Worm (Caenorhabditis elegans) whole organism, L4 larva: ENCODE data around the gene F48G7.5.

Experiments used
- F26F4.8 ChIP-seq: fragments of 200-800 bp; sonication (Bioruptor generic); conservative IDR thresholded peaks from 2 replicates; pipeline ENCODE4 v1.3.6; 2022; ENCODE audit warnings: missing genetic modification characterization, missing compliant biosample characterization
- ama-1 ChIP-seq: fragments of 150-350 bp; optimal IDR thresholded peaks from 2 replicates; lab custom pipeline; 2014; ENCODE audit warnings: inconsistent platforms, mixed read lengths
- ceh-28 ChIP-seq: fragments of 150-350 bp; optimal IDR thresholded peaks from 2 replicates; lab custom pipeline; 2014; ENCODE audit warnings: missing biosample characterization, missing genetic modification reagents, missing genetic modification characterization
- ceh-62 ChIP-seq: sonication (generic microtip); optimal IDR thresholded peaks from 2 replicates; lab custom pipeline; 2017; ENCODE audit warnings: missing biosample characterization, missing genetic modification characterization
- hlh-11 ChIP-seq: fragments of 200-800 bp; sonication (Bioruptor generic); optimal IDR thresholded peaks from 2 replicates; lab custom pipeline; 2018; ENCODE audit warnings: mild to moderate bottlenecking, missing genetic modification characterization, missing compliant biosample characterization
- lin-39 ChIP-seq: fragments of 150-350 bp; optimal IDR thresholded peaks from 2 replicates; lab custom pipeline; 2014; ENCODE audit warnings: missing biosample characterization, missing genetic modification reagents, missing genetic modification characterization
- mdl-1 ChIP-seq, 2 experiments: fragments of 150-350 bp in 1 of 2; sonication (generic microtip) in 1 of 2; optimal IDR thresholded peaks; 2 replicates each; lab custom pipeline; 2014 to 2017; ENCODE audit warnings: missing biosample characterization in 2 of 2, missing genetic modification characterization in 2 of 2
- mxl-3 ChIP-seq: fragments of 200-800 bp; sonication (Bioruptor generic); optimal IDR thresholded peaks from 2 replicates; lab custom pipeline; 2018; ENCODE audit warnings: mild to moderate bottlenecking, missing genetic modification characterization, missing compliant biosample characterization
- nhr-111 ChIP-seq: fragments of 200-800 bp; sonication (Bioruptor generic); optimal IDR thresholded peaks from 2 replicates; lab custom pipeline; 2018; ENCODE audit warnings: mild to moderate bottlenecking, missing genetic modification characterization, missing compliant biosample characterization
- nhr-76 ChIP-seq: fragments of 150-350 bp; optimal IDR thresholded peaks from 2 replicates; lab custom pipeline; 2014; ENCODE audit warnings: missing biosample characterization, missing genetic modification characterization
- pha-4 ChIP-seq, 2 experiments: fragments of 150-350 bp in 1 of 2; fragments of 200-800 bp in 1 of 2; sonication (Bioruptor generic) in 1 of 2; IDR thresholded peaks in 1 of 2; optimal IDR thresholded peaks in 1 of 2; 2 replicates each; pipeline versions ENCODE4 v1.3.6 to Lab custom; 2014 to 2022; ENCODE audit warnings: missing genetic modification characterization in 2 of 2, missing genetic modification reagents in 2 of 2, missing biosample characterization in 1 of 2, missing compliant biosample characterization in 1 of 2
- pqm-1 ChIP-seq: sonication (generic microtip); optimal IDR thresholded peaks from 2 replicates; lab custom pipeline; 2017; ENCODE audit warnings: missing biosample characterization, missing genetic modification characterization
- zag-1 ChIP-seq: fragments of 150-350 bp; optimal IDR thresholded peaks from 2 replicates; lab custom pipeline; 2014; ENCODE audit warnings: missing biosample characterization, missing genetic modification characterization

DNA sequence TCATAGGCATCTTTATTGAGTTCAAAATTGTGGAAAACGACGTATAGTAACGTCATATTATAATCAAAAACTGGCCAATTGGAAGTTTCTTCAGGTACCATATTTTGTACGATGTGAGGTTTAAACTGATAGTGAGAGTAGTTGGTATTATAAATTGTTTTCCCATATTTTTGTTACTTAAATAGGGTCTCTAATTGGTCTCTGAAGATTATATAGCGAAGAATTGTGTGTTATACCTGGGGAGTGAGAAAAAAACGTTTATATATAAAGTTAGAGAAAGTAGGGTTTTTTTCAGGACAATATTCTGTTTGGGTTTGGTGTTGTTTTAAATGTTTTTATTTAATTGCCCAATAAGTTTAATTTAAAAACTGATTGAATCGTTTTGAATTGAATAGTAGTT is 2.2 kb upstream of the F48G7.5 start, which contains the start of gene srt-17:
- TF ChIP-seq lin-39 (tag; lab: Kevin White, UChicago): no peak
- TF ChIP-seq nhr-111 (GFP tag; lab: Kevin White, UChicago): no peak
- TF ChIP-seq ama-1 (lab: Kevin White, UChicago): no peak
- no peak for TF ChIP-seq pha-4 (GFP tag; IDR thresholded peaks at IDR 0.05; lab: Robert Waterston, UW)
- TF ChIP-seq pha-4 (tag; optimal IDR thresholded peaks at IDR 0.05; lab: Kevin White, UChicago): no peak
- TF ChIP-seq pqm-1: no peak
- TF ChIP-seq mdl-1 (tag; optimal IDR thresholded peaks at IDR 0.05; lab: Kevin White, UChicago): no peak
- no peak for TF ChIP-seq ceh-28 (tag; lab: Kevin White, UChicago)
- no peak for TF ChIP-seq hlh-11 (tag; lab: Kevin White, UChicago)
- TF ChIP-seq mxl-3: no peak
- TF ChIP-seq ceh-62 (tag; lab: Kevin White, UChicago): no peak
- TF ChIP-seq nhr-76 (tag; lab: Kevin White, UChicago): no peak
- no peak for TF ChIP-seq zag-1 (tag; lab: Kevin White, UChicago)
- no peak for TF ChIP-seq F26F4.8 (GFP tag; lab: Robert Waterston, UW)
